Worm (Caenorhabditis elegans) whole organism, midembryonic: Measurements from ENCODE around the gene W02C12.2.

Experiments used
- T22C8.4 ChIP-seq: fragments of 200-800 bp; sonication (Bioruptor generic); IDR thresholded peaks from 2 replicates; pipeline ENCODE4 v1.3.6; 2022; ENCODE audit warnings: missing genetic modification characterization, missing compliant biosample characterization
- flt-1 ChIP-seq: fragments of 200-800 bp; sonication (Bioruptor generic); IDR thresholded peaks from 2 replicates; pipeline ENCODE4 v1.3.6; 2022; ENCODE audit warnings: missing genetic modification characterization, missing compliant biosample characterization
- klf-2 ChIP-seq: fragments of 200-800 bp; sonication (Bioruptor generic); conservative IDR thresholded peaks from 2 replicates; pipeline ENCODE4 v1.3.6; 2022; ENCODE audit warnings: missing genetic modification reagents, missing genetic modification characterization, missing compliant biosample characterization
- ref-1 ChIP-seq: fragments of 200-800 bp; sonication (Bioruptor generic); conservative IDR thresholded peaks from 2 replicates; pipeline ENCODE4 v1.3.6; 2022; ENCODE audit warnings: missing genetic modification reagents, missing genetic modification characterization, missing compliant biosample characterization

- TF ChIP-seq klf-2 (GFP tag; lab: Robert Waterston, UW) = no peak
- no peak for TF ChIP-seq flt-1 (GFP tag; lab: Robert Waterston, UW)
- no peak for TF ChIP-seq ref-1 (GFP tag; lab: Robert Waterston, UW)
- TF ChIP-seq T22C8.4 (GFP tag; lab: Robert Waterston, UW) = no peak
These were observed 19.6 kb downstream of the W02C12.2 start for ce11 chrIV:3988132-3988531.
